Worm (Caenorhabditis elegans) whole organism, L4 larva: ENCODE results near the gene lelo-1.
A peak's percentile ranks its signal among the peaks of the same experiment; 100 is the strongest.

ENCODE experiments used
- F37D6.2 ChIP-seq: sonication (generic microtip); optimal IDR thresholded peaks from 2 replicates; lab custom pipeline; 2016; ENCODE audit warnings: mild to moderate bottlenecking, missing genetic modification characterization, missing compliant biosample characterization
- F44E2.7 ChIP-seq: fragments of 200-800 bp; sonication (Bioruptor generic); IDR thresholded peaks from 2 replicates; pipeline ENCODE4 v2.1.2; 2022; ENCODE audit warnings: missing genetic modification characterization, missing compliant biosample characterization
- F49E8.2 ChIP-seq: sonication (generic microtip); optimal IDR thresholded peaks from 2 replicates; lab custom pipeline; 2016; ENCODE audit warnings: missing compliant biosample characterization, mild to moderate bottlenecking, missing genetic modification characterization, borderline replicate concordance
- R02D3.7 ChIP-seq: fragments of 150-350 bp; sonication (generic microtip); optimal IDR thresholded peaks from 3 replicates; lab custom pipeline; 2014; ENCODE audit warnings: missing biosample characterization, missing genetic modification characterization
- Y105C5A.15 ChIP-seq: fragments of 200-800 bp; sonication (Bioruptor generic); IDR thresholded peaks from 2 replicates; pipeline ENCODE4 v1.3.6; 2022; ENCODE audit warnings: missing genetic modification characterization, missing compliant biosample characterization
- Y48G9A.11 ChIP-seq: fragments of 200-800 bp; sonication (Bioruptor generic); IDR thresholded peaks from 2 replicates; pipeline ENCODE4 v1.3.6; 2022; ENCODE audit warnings: missing genetic modification reagents, missing genetic modification characterization, missing compliant biosample characterization
- Y75B8A.6 ChIP-seq: fragments of 200-800 bp; sonication (Bioruptor generic); IDR thresholded peaks from 2 replicates; pipeline ENCODE4 v1.3.6; 2022; ENCODE audit warnings: missing genetic modification reagents, missing genetic modification characterization, missing compliant biosample characterization
- attf-4 ChIP-seq: sonication (generic microtip); optimal IDR thresholded peaks from 3 replicates; lab custom pipeline; 2017; ENCODE audit warnings: missing biosample characterization, missing genetic modification characterization
- ceh-20 ChIP-seq: fragments of 200-800 bp; sonication (Bioruptor generic); IDR thresholded peaks from 2 replicates; pipeline ENCODE4 v1.3.6; 2022; ENCODE audit warnings: missing genetic modification reagents, missing genetic modification characterization, missing compliant biosample characterization
- ceh-32 ChIP-seq: sonication (generic microtip); optimal IDR thresholded peaks from 2 replicates; lab custom pipeline; 2016; ENCODE audit warnings: mild to moderate bottlenecking, missing genetic modification characterization, missing compliant biosample characterization; ENCODE audit not compliant: poor library complexity
- ceh-62 ChIP-seq: sonication (generic microtip); optimal IDR thresholded peaks from 2 replicates; lab custom pipeline; 2017; ENCODE audit warnings: missing biosample characterization, missing genetic modification characterization
- ces-1 ChIP-seq: fragments of 150-350 bp; sonication (generic microtip); optimal IDR thresholded peaks from 4 replicates; lab custom pipeline; 2014; ENCODE audit warnings: missing biosample characterization, missing genetic modification reagents, missing genetic modification characterization
- cey-2 ChIP-seq: sonication (generic microtip); optimal IDR thresholded peaks from 3 replicates; lab custom pipeline; 2017; ENCODE audit warnings: missing genetic modification characterization, mild to moderate bottlenecking, missing compliant biosample characterization, antibody characterized with exemption, borderline replicate concordance; ENCODE audit not compliant: insufficient read depth
- daf-16 ChIP-seq, 3 experiments: sonication (generic microtip); optimal IDR thresholded peaks; 2 replicates each; lab custom pipeline; 2016 to 2017; ENCODE audit warnings: missing genetic modification characterization in 3 of 3, missing genetic modification reagents in 3 of 3, mild to moderate bottlenecking in 2 of 3, missing compliant biosample characterization in 2 of 3, missing biosample characterization in 1 of 3, moderate library complexity in 1 of 3
- dmd-6 ChIP-seq: fragments of 200-800 bp; sonication (Bioruptor generic); IDR thresholded peaks from 2 replicates; pipeline ENCODE4 v1.3.6; 2022; ENCODE audit warnings: missing genetic modification reagents, missing genetic modification characterization, missing compliant biosample characterization
- dmd-8 ChIP-seq: fragments of 200-800 bp; sonication (Bioruptor generic); IDR thresholded peaks from 2 replicates; pipeline ENCODE4 v1.3.6; 2022; ENCODE audit warnings: missing genetic modification characterization, missing compliant biosample characterization
- egl-43 ChIP-seq: fragments of 200-800 bp; sonication (Bioruptor generic); IDR thresholded peaks from 2 replicates; pipeline ENCODE4 v1.3.6; 2022; ENCODE audit warnings: missing genetic modification reagents, missing genetic modification characterization, missing compliant biosample characterization
- gei-8 ChIP-seq: fragments of 200-800 bp; sonication (Bioruptor generic); optimal IDR thresholded peaks from 2 replicates; lab custom pipeline; 2018; ENCODE audit warnings: mild to moderate bottlenecking, missing genetic modification characterization, missing compliant biosample characterization
- hlh-30 ChIP-seq: sonication (generic microtip); optimal IDR thresholded peaks from 2 replicates; lab custom pipeline; 2017; ENCODE audit warnings: antibody characterized with exemption, mild to moderate bottlenecking, missing genetic modification characterization, missing compliant biosample characterization; ENCODE audit not compliant: insufficient read depth
- lin-15B ChIP-seq: fragments of 150-350 bp; sonication (generic microtip); optimal IDR thresholded peaks from 3 replicates; lab custom pipeline; 2014; ENCODE audit warnings: missing biosample characterization, missing genetic modification characterization
- lir-3 ChIP-seq: sonication (generic microtip); optimal IDR thresholded peaks from 2 replicates; lab custom pipeline; 2016; ENCODE audit warnings: mild to moderate bottlenecking, missing genetic modification characterization, missing compliant biosample characterization
- mdt-29 ChIP-seq: fragments of 200-800 bp; sonication (Bioruptor generic); IDR thresholded peaks from 2 replicates; pipeline ENCODE4 v1.3.6; 2022; ENCODE audit warnings: missing genetic modification reagents, missing genetic modification characterization, missing compliant biosample characterization
- nhr-11 ChIP-seq: fragments of 150-350 bp; optimal IDR thresholded peaks from 2 replicates; lab custom pipeline; 2014; ENCODE audit warnings: missing biosample characterization, missing genetic modification characterization
- nhr-111 ChIP-seq: fragments of 200-800 bp; sonication (Bioruptor generic); optimal IDR thresholded peaks from 2 replicates; lab custom pipeline; 2018; ENCODE audit warnings: mild to moderate bottlenecking, missing genetic modification characterization, missing compliant biosample characterization
- nhr-25 ChIP-seq: sonication (generic microtip); optimal IDR thresholded peaks from 2 replicates; lab custom pipeline; 2017; ENCODE audit warnings: missing genetic modification characterization, mild to moderate bottlenecking, missing compliant biosample characterization, antibody characterized with exemption, moderate library complexity, borderline replicate concordance; ENCODE audit not compliant: insufficient read depth
- nhr-28 ChIP-seq: fragments of 150-350 bp; optimal IDR thresholded peaks from 2 replicates; lab custom pipeline; 2014; ENCODE audit warnings: missing biosample characterization, missing genetic modification characterization
- nhr-48 ChIP-seq: sonication (generic microtip); optimal IDR thresholded peaks from 2 replicates; lab custom pipeline; 2016; ENCODE audit warnings: mild to moderate bottlenecking, missing genetic modification characterization, missing compliant biosample characterization
- nhr-77 ChIP-seq: fragments of 150-350 bp; optimal IDR thresholded peaks from 2 replicates; lab custom pipeline; 2014; ENCODE audit warnings: missing biosample characterization, missing genetic modification characterization
- pha-4 ChIP-seq, 2 experiments: fragments of 150-350 bp in 1 of 2; fragments of 200-800 bp in 1 of 2; sonication (Bioruptor generic) in 1 of 2; IDR thresholded peaks in 1 of 2; optimal IDR thresholded peaks in 1 of 2; 2 replicates each; pipeline versions ENCODE4 v1.3.6 to Lab custom; 2014 to 2022; ENCODE audit warnings: missing genetic modification characterization in 2 of 2, missing genetic modification reagents in 2 of 2, missing biosample characterization in 1 of 2, missing compliant biosample characterization in 1 of 2
- pqm-1 ChIP-seq: sonication (generic microtip); optimal IDR thresholded peaks from 2 replicates; lab custom pipeline; 2017; ENCODE audit warnings: missing biosample characterization, missing genetic modification characterization
- saeg-2 ChIP-seq: fragments of 200-800 bp; sonication (Bioruptor generic); IDR thresholded peaks from 2 replicates; pipeline ENCODE4 v1.3.6; 2022; ENCODE audit warnings: missing genetic modification reagents, missing genetic modification characterization, missing compliant biosample characterization
- snpc-1.2 ChIP-seq: fragments of 200-800 bp; sonication (Bioruptor generic); IDR thresholded peaks from 2 replicates; pipeline ENCODE4 v1.3.6; 2022; ENCODE audit warnings: missing genetic modification reagents, missing genetic modification characterization, missing compliant biosample characterization
- spr-1 ChIP-seq: sonication (generic microtip); optimal IDR thresholded peaks from 2 replicates; lab custom pipeline; 2016; ENCODE audit warnings: mild to moderate bottlenecking, missing genetic modification characterization, missing compliant biosample characterization
- tag-97 ChIP-seq: fragments of 200-800 bp; sonication (Bioruptor generic); IDR thresholded peaks from 2 replicates; pipeline ENCODE4 v1.3.6; 2022; ENCODE audit warnings: missing genetic modification characterization, missing compliant biosample characterization
- unc-39 ChIP-seq: sonication (generic microtip); optimal IDR thresholded peaks from 2 replicates; lab custom pipeline; 2017; ENCODE audit warnings: missing biosample characterization, missing genetic modification characterization
- unc-62 ChIP-seq, 3 experiments: fragments of 150-350 bp in 1 of 3; sonication (generic microtip); optimal IDR thresholded peaks in 2 of 3; peaks in 1 of 3; 1 replicate in 1 of 3; 2 replicates in 2 of 3; lab custom pipeline; 2014 to 2017; ENCODE audit warnings: missing biosample characterization in 3 of 3, missing genetic modification characterization in 3 of 3, missing genetic modification reagents in 3 of 3, missing genotype in 1 of 3
- zag-1 ChIP-seq: fragments of 150-350 bp; optimal IDR thresholded peaks from 2 replicates; lab custom pipeline; 2014; ENCODE audit warnings: missing biosample characterization, missing genetic modification characterization
- zfp-2 ChIP-seq: sonication (generic microtip); optimal IDR thresholded peaks from 2 replicates; lab custom pipeline; 2016; ENCODE audit warnings: mild to moderate bottlenecking, missing genetic modification characterization, missing compliant biosample characterization
- zfp-3 ChIP-seq: fragments of 200-800 bp; sonication (Bioruptor generic); conservative IDR thresholded peaks from 2 replicates; pipeline ENCODE4 v1.3.6; 2022; ENCODE audit warnings: missing genetic modification reagents, missing genetic modification characterization, missing compliant biosample characterization
- zip-11 ChIP-seq: fragments of 200-800 bp; sonication (Bioruptor generic); IDR thresholded peaks from 2 replicates; pipeline ENCODE4 v1.3.6; 2022; ENCODE audit warnings: missing genetic modification characterization, missing compliant biosample characterization

The lelo-1 gene

DNA sequence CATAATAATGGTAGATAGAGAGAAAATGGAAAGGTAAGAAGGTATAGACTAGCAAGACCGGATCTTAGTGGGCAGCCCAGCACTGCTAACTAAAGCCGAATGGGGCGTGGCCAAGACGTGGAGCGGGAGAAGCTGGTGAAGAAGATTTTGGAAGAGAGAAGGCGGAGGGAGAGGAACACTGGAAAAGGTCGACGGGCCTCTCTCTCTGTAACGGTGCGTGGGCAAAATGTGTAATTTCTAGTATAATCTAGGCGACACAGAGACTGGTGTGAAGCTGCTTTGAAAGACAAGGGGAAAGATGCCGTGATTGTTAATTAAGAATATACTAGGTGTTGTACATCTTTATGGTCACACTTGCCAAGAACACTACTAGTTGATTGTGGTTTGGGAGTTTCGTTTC lies 9.9 kb downstream of the lelo-1 start, which contains the start of gene F13H8.5:
Gene F13H8.5, minus strand, starts transcription at position 101 of the 400 bp plus-strand sequence.
- no peak for TF ChIP-seq spr-1 (tag; lab: Kevin White, UChicago)
- no peak for TF ChIP-seq Y48G9A.11 (GFP tag; lab: Robert Waterston, UW)
- no peak for TF ChIP-seq F37D6.2 (tag; lab: Kevin White, UChicago)
- TF ChIP-seq nhr-111 (GFP tag; lab: Kevin White, UChicago) = no peak
- TF ChIP-seq dmd-8 = no peak
- no peak for TF ChIP-seq nhr-48 (tag; lab: Kevin White, UChicago)
- no peak for TF ChIP-seq zag-1
- no peak for TF ChIP-seq nhr-25 (tag; lab: Kevin White, UChicago)
- no peak for TF ChIP-seq hlh-30
- TF ChIP-seq mdt-29 (GFP tag; lab: Robert Waterston, UW) = no peak
- no peak for TF ChIP-seq cey-2 (tag; lab: Kevin White, UChicago)
- no peak for TF ChIP-seq attf-4 (tag; lab: Kevin White, UChicago)
- TF ChIP-seq zfp-3 (GFP tag; lab: Robert Waterston, UW) = no peak
- TF ChIP-seq F44E2.7 (GFP tag; lab: Robert Waterston, UW) = no peak
- TF ChIP-seq Y75B8A.6 (GFP tag; lab: Robert Waterston, UW) = no peak
- no peak for TF ChIP-seq saeg-2 (GFP tag; lab: Robert Waterston, UW)

DNA sequence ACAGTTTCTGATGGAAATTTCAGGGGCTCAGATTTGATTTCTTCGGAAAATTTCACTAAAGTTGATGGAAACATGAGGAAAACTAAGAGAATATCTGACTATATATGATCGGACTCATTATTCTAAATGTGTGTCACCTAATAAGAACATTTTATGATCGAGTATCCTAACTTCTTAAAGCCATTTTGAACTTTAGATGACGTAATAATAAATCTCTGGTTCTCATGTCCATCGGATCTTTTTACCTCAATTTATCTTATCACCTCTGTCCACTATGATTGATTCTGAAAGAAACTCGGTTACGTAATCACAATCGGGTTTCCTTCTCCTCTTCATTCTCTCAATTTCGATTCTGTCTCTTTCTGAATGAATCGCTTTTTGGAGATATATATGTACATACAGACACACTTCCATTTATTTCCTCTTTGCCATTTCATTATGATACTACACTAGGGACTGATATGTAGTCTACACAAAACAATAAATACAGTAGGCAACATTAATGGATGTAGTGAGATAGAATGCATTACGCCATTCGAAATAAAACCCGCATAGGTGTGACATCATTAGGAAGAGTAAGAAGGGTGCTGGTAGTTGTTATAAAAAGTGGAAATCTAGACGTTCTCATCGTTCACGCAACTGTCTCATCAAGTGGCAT lies 11.2 kb downstream of the lelo-1 start:
- TF ChIP-seq lin-15B (tag; lab: Kevin White, UChicago) (no peak), zfp-3 (GFP tag; lab: Robert Waterston, UW) (no peak), Y105C5A.15 (no peak), F44E2.7 (GFP tag; lab: Robert Waterston, UW) (no peak), nhr-48 (tag; lab: Kevin White, UChicago) (no peak), nhr-28 (tag; lab: Kevin White, UChicago) (peak; percentile 97), lir-3 (tag; lab: Kevin White, UChicago) (no peak)

DNA sequence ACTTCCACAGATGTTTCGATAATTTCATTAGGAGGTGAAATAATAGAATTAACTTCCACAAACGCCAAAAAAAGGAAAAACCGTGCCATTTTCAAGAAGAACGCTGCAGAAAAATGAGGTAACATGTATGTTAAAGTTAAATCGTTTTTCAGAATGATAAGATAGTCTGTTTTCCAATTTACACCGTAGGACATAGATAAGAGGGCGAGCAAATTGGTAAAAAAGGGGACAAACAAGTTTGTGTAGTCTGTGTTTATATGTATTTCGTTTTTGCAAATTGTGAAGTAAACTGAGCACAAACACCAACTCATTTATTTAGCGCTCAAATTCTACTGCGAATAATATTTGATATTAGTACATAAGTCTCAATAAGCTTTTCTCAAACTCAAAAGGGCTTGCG lies 13.7 kb downstream of the lelo-1 start, which contains the start of gene F13H8.11:
Gene F13H8.11, minus strand, starts transcription at position 155 of the 400 bp plus-strand sequence.
- no peak for TF ChIP-seq unc-62 (GFP tag; optimal IDR thresholded peaks at IDR 0.05 in 1 of 2; lab: Kevin White, UChicago)
- TF ChIP-seq unc-62 (tag; optimal IDR thresholded peaks at IDR 0.05; lab: Kevin White, UChicago) = no peak
- TF ChIP-seq egl-43 (GFP tag; lab: Robert Waterston, UW) = no peak
- no peak for TF ChIP-seq snpc-1.2
- no peak for TF ChIP-seq ceh-32
- no peak for TF ChIP-seq unc-39
- TF ChIP-seq nhr-11 (tag; lab: Kevin White, UChicago) = no peak
- peak; percentile 92 for TF ChIP-seq nhr-28 (tag; lab: Kevin White, UChicago)
- TF ChIP-seq zip-11 = no peak
- no peak for TF ChIP-seq pha-4 (GFP tag; IDR thresholded peaks at IDR 0.05; lab: Robert Waterston, UW)
- TF ChIP-seq pha-4 (tag; optimal IDR thresholded peaks at IDR 0.05; lab: Kevin White, UChicago) = no peak
- no peak for TF ChIP-seq zfp-2 (tag; lab: Kevin White, UChicago)
- TF ChIP-seq R02D3.7 (tag; lab: Kevin White, UChicago) = no peak
- peak; percentile 9 for TF ChIP-seq nhr-77 (tag; lab: Kevin White, UChicago)
- TF ChIP-seq daf-16 (GFP tag; optimal IDR thresholded peaks at IDR 0.05; lab: Kevin White, UChicago) = no peak
- TF ChIP-seq daf-16 (tag; optimal IDR thresholded peaks at IDR 0.05; lab: Kevin White, UChicago) = peak; percentile 90
- TF ChIP-seq tag-97 (GFP tag; lab: Robert Waterston, UW) = no peak
- no peak for TF ChIP-seq F49E8.2
- TF ChIP-seq ceh-62 (tag; lab: Kevin White, UChicago) = no peak
- no peak for TF ChIP-seq ces-1 (GFP tag; lab: Kevin White, UChicago)
- no peak for TF ChIP-seq ceh-20
- no peak; the same call in 1 of the 2 replicates for TF ChIP-seq dmd-6 (GFP tag; lab: Robert Waterston, UW)
- TF ChIP-seq gei-8 = no peak
- peak; percentile 76 for TF ChIP-seq pqm-1
